Fruit fly (Drosophila melanogaster) whole organism, embryonic: ENCODE data around the gene firl.

ENCODE experiments used
- Asciz ChIP-seq: fragments of 200-800 bp; sonication (Bioruptor generic); optimal IDR thresholded peaks from 2 replicates; lab custom pipeline; 2017; ENCODE audit warnings: missing biosample characterization, mild to moderate bottlenecking, missing genetic modification characterization, missing genetic modification reagents
- Bteb2 ChIP-seq: fragments of 200-800 bp; sonication (Bioruptor generic); optimal IDR thresholded peaks from 2 replicates; lab custom pipeline; 2016; ENCODE audit warnings: missing biosample characterization, missing genetic modification characterization
- CG10147 ChIP-seq: fragments of 200-800 bp; sonication (Bioruptor generic); optimal IDR thresholded peaks from 2 replicates; lab custom pipeline; 2019; ENCODE audit warnings: missing biosample characterization, mild to moderate bottlenecking, missing genetic modification characterization, moderate library complexity
- CG1024 ChIP-seq: fragments of 200-800 bp; sonication (Bioruptor generic); IDR thresholded peaks from 2 replicates; pipeline ENCODE4 v1.3.6; 2022; ENCODE audit warnings: missing biosample characterization, missing genetic modification characterization
- CG11085 ChIP-seq: fragments of 200-800 bp; sonication (Bioruptor generic); IDR thresholded peaks from 2 replicates; pipeline ENCODE4 v1.3.6; 2022; ENCODE audit warnings: missing biosample characterization, missing genetic modification characterization
- CG14710 ChIP-seq: fragments of 200-800 bp; sonication (Bioruptor generic); optimal IDR thresholded peaks from 3 replicates; lab custom pipeline; 2019; ENCODE audit warnings: missing biosample characterization, mild to moderate bottlenecking, missing genetic modification characterization, moderate library complexity
- CG15073 ChIP-seq: fragments of 200-800 bp; sonication (Bioruptor generic); optimal IDR thresholded peaks from 2 replicates; lab custom pipeline; 2016; ENCODE audit warnings: missing biosample characterization, missing genetic modification characterization
- CG16813 ChIP-seq: fragments of 200-800 bp; sonication (Bioruptor generic); IDR thresholded peaks from 3 replicates; pipeline ENCODE4 v1.3.6; 2022; ENCODE audit warnings: missing biosample characterization, missing genetic modification characterization; ENCODE audit not compliant: partially characterized antibody
- CG2129 ChIP-seq: fragments of 200-800 bp; sonication (Bioruptor generic); IDR thresholded peaks from 2 replicates; pipeline ENCODE4 v1.3.6; 2022; ENCODE audit warnings: missing biosample characterization, missing genetic modification characterization; ENCODE audit not compliant: partially characterized antibody
- CG34224 ChIP-seq: fragments of 200-800 bp; sonication (Bioruptor generic); IDR thresholded peaks from 3 replicates; pipeline ENCODE4 v1.3.6; 2022; ENCODE audit warnings: missing biosample characterization, missing genetic modification characterization; ENCODE audit not compliant: partially characterized antibody
- CG3726 ChIP-seq: fragments of 200-800 bp; sonication (Bioruptor generic); IDR thresholded peaks from 3 replicates; pipeline ENCODE4, ENCODE4 v1.3.6; 2022; ENCODE audit warnings: missing biosample characterization, missing genetic modification characterization
- CG3995 ChIP-seq: fragments of 200-800 bp; sonication (Bioruptor generic); optimal IDR thresholded peaks from 3 replicates; lab custom pipeline; 2016; ENCODE audit warnings: missing biosample characterization, missing genetic modification characterization
- CG43689 ChIP-seq: fragments of 200-800 bp; sonication (Bioruptor generic); IDR thresholded peaks from 2 replicates; pipeline ENCODE4 v1.3.6; 2022; ENCODE audit warnings: missing biosample characterization, missing genetic modification characterization
- CG4617 ChIP-seq: fragments of 200-800 bp; sonication (Bioruptor generic); optimal IDR thresholded peaks from 3 replicates; lab custom pipeline; 2016; ENCODE audit warnings: missing biosample characterization, missing genetic modification characterization, borderline replicate concordance
- CG6791 ChIP-seq: fragments of 200-800 bp; sonication (Bioruptor generic); IDR thresholded peaks from 3 replicates; pipeline ENCODE4 v1.3.6; 2022; ENCODE audit warnings: missing biosample characterization, missing genetic modification characterization; ENCODE audit not compliant: partially characterized antibody
- CG7928 ChIP-seq: fragments of 200-800 bp; sonication (Bioruptor generic); optimal IDR thresholded peaks from 2 replicates; lab custom pipeline; 2017; ENCODE audit warnings: missing biosample characterization, mild to moderate bottlenecking, missing genetic modification characterization
- CG8944 ChIP-seq: fragments of 200-800 bp; sonication (Bioruptor generic); optimal IDR thresholded peaks from 3 replicates; lab custom pipeline; 2016; ENCODE audit warnings: missing biosample characterization, missing genetic modification characterization
- Chrac-16 ChIP-seq: fragments of 200-800 bp; sonication (Bioruptor generic); optimal IDR thresholded peaks from 3 replicates; lab custom pipeline; 2016; ENCODE audit warnings: missing biosample characterization, missing genetic modification characterization
- CoRest ChIP-seq: fragments of 200-800 bp; sonication (Bioruptor generic); optimal IDR thresholded peaks from 3 replicates; lab custom pipeline; 2018; ENCODE audit warnings: missing biosample characterization, mild to moderate bottlenecking, missing genetic modification characterization, moderate library complexity
- D19A ChIP-seq: fragments of 200-800 bp; optimal IDR thresholded peaks from 3 replicates; lab custom pipeline; 2019; ENCODE audit warnings: missing biosample characterization, mild to moderate bottlenecking, missing genetic modification characterization, moderate library complexity
- Dad ChIP-seq: fragments of 200-800 bp; sonication (Bioruptor generic); optimal IDR thresholded peaks from 3 replicates; lab custom pipeline; 2016; ENCODE audit warnings: missing biosample characterization, missing genetic modification characterization
- Dfd ChIP-seq, 2 experiments: fragments of >200 bp; optimal IDR thresholded peaks; 2 replicates each; lab custom pipeline; 2017; ENCODE audit warnings: missing biosample characterization in 2 of 2, missing genetic modification characterization in 2 of 2
- Doc2 ChIP-seq: fragments of 200-800 bp; sonication (Bioruptor generic); IDR thresholded peaks from 2 replicates; pipeline ENCODE4 v1.3.6; 2022; ENCODE audit warnings: missing biosample characterization, missing genetic modification characterization
- Eip74EF ChIP-seq, 2 experiments: fragments of 200-800 bp in 1 of 2; fragments of >200 bp in 1 of 2; sonication (Bioruptor generic) in 1 of 2; optimal IDR thresholded peaks; 2 replicates each; lab custom pipeline; 2017 to 2019; ENCODE audit warnings: missing biosample characterization in 2 of 2, missing genetic modification characterization in 2 of 2, mild to moderate bottlenecking in 1 of 2, moderate library complexity in 1 of 2
- Ets97D ChIP-seq: fragments of 200-800 bp; sonication (Bioruptor generic); optimal IDR thresholded peaks from 3 replicates; lab custom pipeline; 2016; ENCODE audit warnings: missing biosample characterization, missing genetic modification characterization
- Jarid2 ChIP-seq: fragments of 200-800 bp; sonication (Bioruptor generic); optimal IDR thresholded peaks from 3 replicates; lab custom pipeline; 2017; ENCODE audit warnings: mild to moderate bottlenecking, missing biosample characterization, missing genetic modification reagents, missing genetic modification characterization
- Med ChIP-seq: fragments of 200-800 bp; sonication (Bioruptor generic); peaks from one replicate; lab custom pipeline; 2016; ENCODE audit warnings: missing biosample characterization, missing genetic modification characterization, mild to moderate bottlenecking, inconsistent platforms, moderate library complexity
- Pdp1 ChIP-seq, 2 experiments: fragments of 200-800 bp; sonication (Bioruptor generic); optimal IDR thresholded peaks; 3 replicates each; lab custom pipeline; 2016; ENCODE audit warnings: missing biosample characterization in 2 of 2, missing genetic modification characterization in 2 of 2, mild to moderate bottlenecking in 1 of 2, moderate library complexity in 1 of 2
- Rfx ChIP-seq: fragments of 200-800 bp; sonication (Bioruptor generic); IDR thresholded peaks from 2 replicates; pipeline ENCODE4 v1.3.6; 2022; ENCODE audit warnings: missing biosample characterization, missing genetic modification characterization
- Scr ChIP-seq: fragments of 200-800 bp; sonication (Bioruptor generic); IDR thresholded peaks from 2 replicates; pipeline ENCODE4 v1.3.6; 2022; ENCODE audit warnings: missing biosample characterization, missing genetic modification characterization; ENCODE audit not compliant: partially characterized antibody
- ato ChIP-seq: fragments of 200-800 bp; sonication (Bioruptor generic); IDR thresholded peaks from 2 replicates; pipeline ENCODE4 v1.3.6; 2022; ENCODE audit warnings: missing biosample characterization, missing genetic modification characterization; ENCODE audit not compliant: partially characterized antibody
- chm ChIP-seq: fragments of 200-800 bp; sonication (Bioruptor generic); IDR thresholded peaks from 2 replicates; pipeline ENCODE4 v1.3.6; 2022; ENCODE audit warnings: missing biosample characterization, missing genetic modification characterization
- gt ChIP-seq: fragments of 200-800 bp; sonication (Bioruptor generic); IDR thresholded peaks from 2 replicates; pipeline ENCODE4 v1.3.6; 2022; ENCODE audit warnings: missing biosample characterization, missing genetic modification characterization
- hb ChIP-seq: fragments of 200-800 bp; sonication (Bioruptor generic); IDR thresholded peaks from 3 replicates; pipeline ENCODE4 v1.3.6; 2022; ENCODE audit warnings: missing biosample characterization, missing genetic modification characterization; ENCODE audit not compliant: partially characterized antibody
- jumu ChIP-seq: fragments of 200-800 bp; sonication (Bioruptor generic); optimal IDR thresholded peaks from 3 replicates; lab custom pipeline; 2016; ENCODE audit warnings: missing biosample characterization, missing genetic modification characterization
- klu ChIP-seq: fragments of 200-800 bp; sonication (Bioruptor generic); IDR thresholded peaks from 2 replicates; pipeline ENCODE4 v1.3.6; 2022; ENCODE audit warnings: missing biosample characterization, missing genetic modification characterization
- knrl ChIP-seq: fragments of 200-800 bp; sonication (Bioruptor generic); IDR thresholded peaks from 3 replicates; pipeline ENCODE4 v1.3.6; 2022; ENCODE audit warnings: missing biosample characterization, missing genetic modification characterization; ENCODE audit not compliant: partially characterized antibody
- nerfin-1 ChIP-seq: fragments of 200-800 bp; sonication (Bioruptor generic); optimal IDR thresholded peaks from 3 replicates; lab custom pipeline; 2019; ENCODE audit warnings: missing biosample characterization, mild to moderate bottlenecking, missing genetic modification characterization, moderate library complexity
- nerfin-2 ChIP-seq: fragments of 200-800 bp; sonication (Bioruptor generic); IDR thresholded peaks from 2 replicates; pipeline ENCODE4 v1.3.6; 2022; ENCODE audit warnings: missing biosample characterization, missing genetic modification characterization; ENCODE audit not compliant: partially characterized antibody
- nom ChIP-seq: fragments of 200-800 bp; sonication (Bioruptor generic); optimal IDR thresholded peaks from 2 replicates; lab custom pipeline; 2017; ENCODE audit warnings: missing biosample characterization, missing genetic modification characterization, mild to moderate bottlenecking, moderate library complexity, missing genetic modification reagents
- odd ChIP-seq: fragments of 200-800 bp; sonication (Bioruptor generic); optimal IDR thresholded peaks from 2 replicates; lab custom pipeline; 2017; ENCODE audit warnings: missing biosample characterization, mild to moderate bottlenecking, missing genetic modification characterization
- phol ChIP-seq: fragments of 200-800 bp; sonication (Bioruptor generic); optimal IDR thresholded peaks from 3 replicates; lab custom pipeline; 2018; ENCODE audit warnings: missing biosample characterization, mild to moderate bottlenecking, missing genetic modification characterization, moderate library complexity
- stwl ChIP-seq: fragments of 200-800 bp; sonication (Bioruptor generic); optimal IDR thresholded peaks from 3 replicates; lab custom pipeline; 2018; ENCODE audit warnings: missing biosample characterization, mild to moderate bottlenecking, missing genetic modification characterization, moderate library complexity
- sug ChIP-seq: fragments of 200-800 bp; optimal IDR thresholded peaks from 2 replicates; lab custom pipeline; 2019; ENCODE audit warnings: missing biosample characterization, mild to moderate bottlenecking, missing genetic modification characterization, moderate library complexity
- tna ChIP-seq: fragments of 200-800 bp; sonication (Bioruptor generic); IDR thresholded peaks from 2 replicates; pipeline ENCODE4 v1.3.6; 2022; ENCODE audit warnings: missing biosample characterization, missing genetic modification characterization; ENCODE audit not compliant: partially characterized antibody
- toy ChIP-seq: fragments of 200-800 bp; sonication (Bioruptor generic); IDR thresholded peaks from 2 replicates; pipeline ENCODE4 v1.3.6; 2022; ENCODE audit warnings: missing biosample characterization, missing genetic modification characterization
- twi ChIP-seq: fragments of 200-800 bp; optimal IDR thresholded peaks from 2 replicates; lab custom pipeline; 2019; ENCODE audit warnings: missing biosample characterization, mild to moderate bottlenecking, missing genetic modification characterization, moderate library complexity

firl gene

dm6 chr2L:12108779-12109564, 42.4 kb upstream of the firl start, which contains the start of the genes Rab6 and Phae1 (continued):
- TF ChIP-seq nerfin-1 (peak; percentile 16), CG1024 (GFP tag; lab: Robert Waterston, UW) (no peak), nom (GFP tag; lab: Kevin White, UChicago) (peak; percentile 20), CG3995 (GFP tag; lab: Kevin White, UChicago) (peak; percentile 89), chm (GFP tag; lab: Robert Waterston, UW) (no peak), Eip74EF (GFP tag; optimal IDR thresholded peaks at IDR 0.05; lab: Kevin White, UChicago) (no peak), stwl (tag; lab: Kevin White, UChicago) (peak; percentile 98), CG6791 (GFP tag; lab: Robert Waterston, UW) (peak; percentile 81), nerfin-2 (GFP tag; lab: Robert Waterston, UW) (peak; percentile 63; the same call in 1 of the 2 replicates), Med (peak; percentile 57), Scr (GFP tag; lab: Robert Waterston, UW) (peak; percentile 84), knrl (GFP tag; lab: Robert Waterston, UW) (peak; percentile 82), CG34224 (peak; percentile 71), toy (GFP tag; lab: Robert Waterston, UW) (no peak), sug (tag; lab: Kevin White, UChicago) (peak; percentile 10), odd (GFP tag; lab: Kevin White, UChicago) (no peak), Bteb2 (no peak), Pdp1 (GFP tag; optimal IDR thresholded peaks at IDR 0.05; lab: Kevin White, UChicago) (peak in 1 of 2 experiments; percentile 27), twi (tag; lab: Kevin White, UChicago) (no peak), CoRest (tag; lab: Kevin White, UChicago) (peak; percentile 12), CG16813 (GFP tag; lab: Robert Waterston, UW) (peak; percentile 73), Asciz (GFP tag; lab: Kevin White, UChicago) (no peak), jumu (GFP tag; lab: Kevin White, UChicago) (no peak), gt (GFP tag; lab: Robert Waterston, UW) (no peak), tna (GFP tag; lab: Robert Waterston, UW) (peak; percentile 55; the same call in 1 of the 2 replicates), hb (GFP tag; lab: Robert Waterston, UW) (no peak), Dfd (GFP tag; optimal IDR thresholded peaks at IDR 0.05; lab: Kevin White, UChicago) (no peak), Chrac-16 (GFP tag; lab: Kevin White, UChicago) (no peak), phol (tag; lab: Kevin White, UChicago) (peak; percentile 27), CG43689 (GFP tag; lab: Robert Waterston, UW) (no peak; the same call in 1 of the 2 replicates), CG14710 (tag; lab: Kevin White, UChicago) (peak; percentile 70), ato (GFP tag; lab: Robert Waterston, UW) (peak; percentile 76), Jarid2 (GFP tag; lab: Kevin White, UChicago) (peak; percentile 32), Dad (GFP tag; lab: Kevin White, UChicago) (no peak), Doc2 (GFP tag; lab: Robert Waterston, UW) (no peak), CG4617 (peak; percentile 95), Ets97D (GFP tag; lab: Kevin White, UChicago) (peak; percentile 55), CG7928 (GFP tag; lab: Kevin White, UChicago) (no peak), CG10147 (GFP tag; lab: Kevin White, UChicago) (peak; percentile 4), CG8944 (GFP tag; lab: Kevin White, UChicago) (no peak), Rfx (GFP tag; lab: Robert Waterston, UW) (no peak; the same call in 1 of the 2 replicates), CG15073 (GFP tag; lab: Kevin White, UChicago) (no peak), klu (no peak), CG2129 (peak; percentile 55; the same call in 1 of the 2 replicates), D19A (tag; lab: Kevin White, UChicago) (no peak), CG11085 (GFP tag; lab: Robert Waterston, UW) (no peak), CG3726 (GFP tag; lab: Robert Waterston, UW) (no peak)
